Worm (Caenorhabditis elegans): Measurements from ENCODE around the gene srh-72.

The srh-72 gene

DNA sequence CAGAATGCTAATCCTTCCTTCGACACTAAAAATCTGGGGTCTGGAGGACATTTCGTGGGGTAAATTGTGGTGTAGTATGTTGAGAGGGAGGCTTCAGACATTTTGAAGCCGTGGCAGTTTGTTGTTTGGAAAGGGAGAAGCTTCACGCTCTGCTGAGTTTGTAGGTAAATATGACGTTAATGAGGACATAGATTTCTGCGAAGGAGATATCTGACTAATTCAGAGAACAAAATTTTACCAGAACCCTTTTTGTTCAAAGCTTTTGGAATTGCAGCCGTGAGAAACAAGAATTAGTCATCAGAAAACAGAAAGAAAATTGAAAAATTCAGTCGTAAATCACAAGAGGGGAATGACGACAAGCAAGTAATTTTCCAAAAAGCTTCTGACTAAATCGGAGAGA lies at the start of gene srh-72:
srh-72 (minus strand) TSS at position 101 of the 400 bp plus-strand sequence.
- no peak for TF ChIP-seq T07F8.4 (tag; optimal IDR thresholded peaks at IDR 0.05)
- no peak for TF ChIP-seq F52B5.7 (tag; optimal IDR thresholded peaks at IDR 0.05)
- TF ChIP-seq lsy-27 (tag; optimal IDR thresholded peaks at IDR 0.05; ENCODE audit: borderline replicate concordance, insufficient read depth) = no peak
- no peak for TF ChIP-seq madf-3 (GFP tag; IDR thresholded peaks at IDR 0.05)
- TF ChIP-seq hlh-26 (GFP tag; conservative IDR thresholded peaks at IDR 0.05) = no peak
- no peak for TF ChIP-seq ztf-26 (tag; optimal IDR thresholded peaks at IDR 0.05)
- TF ChIP-seq F33H1.4 (GFP tag; IDR thresholded peaks at IDR 0.05) = no peak
- TF ChIP-seq rpc-1 (optimal IDR thresholded peaks at IDR 0.05) = no peak
- TF ChIP-seq rpc-1 (tag; optimal IDR thresholded peaks at IDR 0.05) = no peak
- TF ChIP-seq mcd-1 (GFP tag; IDR thresholded peaks at IDR 0.05) = no peak

ce11 chrII:1688813-1689212 lies 48.4 kb upstream of the srh-72 start, which contains the start of the genes fbxb-18 and fbxb-19:
TSS of gene fbxb-18 (minus strand) at chrII:1688913.
TSS of gene fbxb-19 (minus strand) at chrII:1689181.
- TF ChIP-seq hmg-20 (GFP tag; IDR thresholded peaks at IDR 0.05) = no peak
- TF ChIP-seq ztf-3 (GFP tag; optimal IDR thresholded peaks at IDR 0.05) = no peak
- no peak for TF ChIP-seq pha-4 (tag; optimal IDR thresholded peaks at IDR 0.05)
- no peak for TF ChIP-seq ccch-3 (GFP tag; optimal IDR thresholded peaks at IDR 0.05)
- no peak for TF ChIP-seq ceh-58 (GFP tag; IDR thresholded peaks at IDR 0.05)
- no peak for TF ChIP-seq akir-1 (GFP tag; optimal IDR thresholded peaks at IDR 0.05)
- TF ChIP-seq sptf-2 (GFP tag; optimal IDR thresholded peaks at IDR 0.05) = no peak
- TF ChIP-seq atf-7 (tag; optimal IDR thresholded peaks at IDR 0.05) = no peak
- TF ChIP-seq rpc-1 (optimal IDR thresholded peaks at IDR 0.05) = no peak
- TF ChIP-seq rpc-1 (tag; optimal IDR thresholded peaks at IDR 0.05) = no peak
- TF ChIP-seq dpl-1 (GFP tag; optimal IDR thresholded peaks at IDR 0.05) = no peak
- TF ChIP-seq egl-18 (GFP tag; IDR thresholded peaks at IDR 0.05) = no peak
- TF ChIP-seq unc-130 (GFP tag; optimal IDR thresholded peaks at IDR 0.05) = no peak
- no peak for TF ChIP-seq F33H1.4 (GFP tag; IDR thresholded peaks at IDR 0.05)
- no peak for TF ChIP-seq Y67H2A.10 (GFP tag; conservative IDR thresholded peaks at IDR 0.05)
- no peak for TF ChIP-seq F55B11.4 (tag; optimal IDR thresholded peaks at IDR 0.05; ENCODE audit: borderline replicate concordance, insufficient read depth)
- TF ChIP-seq aptf-3 (GFP tag; IDR thresholded peaks at IDR 0.05) = no peak

- TF ChIP-seq athp-1 (tag; optimal IDR thresholded peaks at IDR 0.05) (no peak), F23B12.7 (tag; optimal IDR thresholded peaks at IDR 0.05; ENCODE audit: insufficient read depth) (no peak)
Observed at ce11 chrII:1683742-1684141, 43.3 kb upstream of the srh-72 start, which contains the start of gene fbxb-25. TSS of gene fbxb-25 (plus strand) at chrII:1684042.

DNA sequence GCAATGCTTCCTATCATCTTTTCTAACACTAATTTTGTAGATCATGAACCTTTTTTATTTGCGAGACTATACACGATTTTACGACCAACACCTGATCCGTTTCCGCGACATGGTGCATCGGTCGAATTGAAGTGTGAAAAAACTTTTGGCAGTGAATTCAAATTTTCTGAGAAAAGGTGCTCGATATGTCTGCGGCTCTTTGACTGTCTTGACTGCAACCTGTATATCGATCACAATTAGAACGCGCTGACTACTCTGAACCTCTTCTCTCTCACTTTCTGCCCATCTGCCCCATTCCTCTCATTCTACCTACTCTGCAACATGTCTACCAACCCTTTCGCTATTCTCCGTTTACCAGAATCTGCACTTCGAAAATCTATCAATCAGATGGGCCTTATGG lies 41.8 kb upstream of the srh-72 start, which contains the start of gene fbxb-26:
fbxb-26 (plus strand) TSS at position 301 of the 400 bp plus-strand sequence.
- no peak for TF ChIP-seq K12H6.12 (tag; optimal IDR thresholded peaks at IDR 0.05)
- TF ChIP-seq zfh-2 (GFP tag; conservative IDR thresholded peaks at IDR 0.05) = no peak
- no peak for TF ChIP-seq ets-4 (GFP tag; optimal IDR thresholded peaks at IDR 0.05)

DNA sequence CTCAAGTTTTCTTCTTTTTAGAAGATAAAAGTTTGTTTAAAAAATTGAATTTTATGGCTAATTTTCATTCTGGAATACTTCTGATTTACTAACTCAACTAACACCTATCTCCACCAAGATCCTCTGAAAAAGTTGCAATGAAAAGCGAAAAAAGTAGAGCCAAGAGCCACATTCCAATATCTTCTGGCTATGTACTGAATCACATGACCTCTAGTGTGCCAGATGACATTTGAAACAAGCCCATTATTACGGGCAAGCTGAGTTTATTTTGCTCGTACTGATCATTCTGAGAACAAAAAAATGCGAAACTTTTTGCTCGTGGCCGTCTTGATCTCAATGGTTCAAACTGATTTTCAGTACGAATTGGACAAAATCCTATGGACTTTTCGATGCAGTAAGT lies 38.7 kb upstream of the srh-72 start, which contains the start of gene irld-36:
irld-36 (plus strand) TSS at position 301 of the 400 bp plus-strand sequence.
- TF ChIP-seq ama-1 (optimal IDR thresholded peaks at IDR 0.05) = no peak
- no peak for TF ChIP-seq ama-1 (GFP tag; optimal IDR thresholded peaks at IDR 0.05)
- TF ChIP-seq dpff-1 (tag; optimal IDR thresholded peaks at IDR 0.05) = no peak
- TF ChIP-seq ceh-40 (GFP tag; IDR thresholded peaks at IDR 0.05) = no peak
- TF ChIP-seq zim-3 (tag; optimal IDR thresholded peaks at IDR 0.05) = no peak
- no peak for TF ChIP-seq T07F8.4 (tag; optimal IDR thresholded peaks at IDR 0.05)
- no peak for TF ChIP-seq rcor-1 (GFP tag; IDR thresholded peaks at IDR 0.05)
- TF ChIP-seq nhr-120 (GFP tag; IDR thresholded peaks at IDR 0.05) = no peak
- no peak for TF ChIP-seq chd-7 (tag; optimal IDR thresholded peaks at IDR 0.05)
- no peak for TF ChIP-seq C17E4.6 (GFP tag; IDR thresholded peaks at IDR 0.05)
- TF ChIP-seq nhr-27 (tag; optimal IDR thresholded peaks at IDR 0.05) = no peak
- no peak for TF ChIP-seq ceh-100 (GFP tag; IDR thresholded peaks at IDR 0.05)

Data from whole organism, young adult.